Fruit fly (Drosophila melanogaster): Measurements from ENCODE around the gene CG13775.
A peak's percentile ranks its signal among the peaks of the same experiment; 100 is the strongest.

DNA sequence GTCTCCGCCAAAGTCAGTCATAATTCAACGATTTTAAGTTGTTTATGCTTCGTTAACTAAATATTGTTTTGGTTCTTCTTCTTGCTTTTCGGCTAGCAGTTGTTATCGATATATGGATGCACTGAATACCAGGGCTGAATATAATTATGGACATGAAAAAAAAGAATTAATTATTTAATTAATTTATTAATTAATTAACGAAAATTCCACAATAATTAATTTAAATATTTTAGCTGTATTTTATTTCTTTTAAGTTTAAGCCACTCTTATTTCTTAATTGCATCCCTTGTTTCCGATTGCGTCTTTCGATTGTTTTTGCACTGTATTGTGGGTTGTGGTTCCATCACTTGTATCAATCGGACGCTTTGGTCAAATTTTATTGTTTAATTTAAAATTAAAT lies 6.7 kb downstream of the CG13775 start, which contains the start of the genes Gas41 and SA1:
- TF ChIP-seq pad (GFP tag; optimal IDR thresholded peaks at IDR 0.05) (peak; percentile 70), bab1 (GFP tag; optimal IDR thresholded peaks at IDR 0.05) (peak; percentile 45), Clk (GFP tag; optimal IDR thresholded peaks at IDR 0.05) (peak; percentile 8), CG7045 (GFP tag; optimal IDR thresholded peaks at IDR 0.05) (no peak), CG1620 (GFP tag; optimal IDR thresholded peaks at IDR 0.05) (peak; percentile 1), ovo (GFP tag; optimal IDR thresholded peaks at IDR 0.05) (peak; percentile 82)
